Worm (Caenorhabditis elegans): ENCODE data around the gene fbxa-6.

Gene fbxa-6

ce11 chrIII:42725-43124 is 39.8 kb upstream of the fbxa-6 start:
- TF ChIP-seq nhr-76 (tag; optimal IDR thresholded peaks at IDR 0.05) (no peak), pha-4 (GFP tag; IDR thresholded peaks at IDR 0.05) (peak; percentile 53; the same call in 1 of the 2 replicates), pha-4 (tag; optimal IDR thresholded peaks at IDR 0.05) (no peak), aha-1 (tag) (peak; percentile 28), nhr-42 (GFP tag; IDR thresholded peaks at IDR 0.05) (no peak), dpl-1 (GFP tag; optimal IDR thresholded peaks at IDR 0.05) (no peak), set-16 (GFP tag; IDR thresholded peaks at IDR 0.05) (peak; percentile 96)

ce11 chrIII:41484-41883 is 38.6 kb upstream of the fbxa-6 start:
- TF ChIP-seq mep-1 (tag; optimal IDR thresholded peaks at IDR 0.05) (no peak), mxl-2 (GFP tag; conservative IDR thresholded peaks at IDR 0.05) (no peak), egl-43 (GFP tag; IDR thresholded peaks at IDR 0.05) (no peak), Y105C5A.15 (GFP tag; IDR thresholded peaks at IDR 0.05) (no peak), zip-2 (tag; optimal IDR thresholded peaks at IDR 0.05) (no peak), D1046.2 (GFP tag; IDR thresholded peaks at IDR 0.05) (no peak), T26A8.4 (GFP tag; IDR thresholded peaks at IDR 0.05) (0 out of 2 replicates have a peak, but pooled peaks have one; percentile 28), set-16 (GFP tag; IDR thresholded peaks at IDR 0.05) (peak; percentile 97), unc-62 (GFP tag; optimal IDR thresholded peaks at IDR 0.05 in 1 of 2) (peak in 1 of 2 experiments; percentile 48), unc-62 (tag; optimal IDR thresholded peaks at IDR 0.05) (no peak), skn-1 (tag; optimal IDR thresholded peaks at IDR 0.05) (no peak), F49E8.2 (tag; optimal IDR thresholded peaks at IDR 0.05; ENCODE audit: borderline replicate concordance) (no peak), dmd-8 (GFP tag; IDR thresholded peaks at IDR 0.05) (no peak), daf-8 (GFP tag; IDR thresholded peaks at IDR 0.05) (0 out of 2 replicates have a peak, but pooled peaks have one; percentile 18)

- TF ChIP-seq lim-7 (GFP tag; IDR thresholded peaks at IDR 0.05), result no peak
- TF ChIP-seq aly-2 (tag; optimal IDR thresholded peaks at IDR 0.05), result no peak
- no peak for TF ChIP-seq zip-11 (GFP tag; IDR thresholded peaks at IDR 0.05)
- TF ChIP-seq vab-7 (GFP tag; IDR thresholded peaks at IDR 0.05), result no peak
- TF ChIP-seq skn-1 (tag; optimal IDR thresholded peaks at IDR 0.05), result no peak
- no peak for TF ChIP-seq egl-43 (GFP tag; IDR thresholded peaks at IDR 0.05)
- TF ChIP-seq nhr-28 (tag; optimal IDR thresholded peaks at IDR 0.05), result peak; percentile 33
These were observed 37.8 kb upstream of the fbxa-6 start, which contains the start of gene col-88 for ce11 chrIII:40580-41113. TSS of gene col-88 (plus strand) at chrIII:41063.

- TF ChIP-seq mxl-3 (GFP tag; optimal IDR thresholded peaks at IDR 0.05), result no peak
- no peak for TF ChIP-seq nhr-6 (tag; optimal IDR thresholded peaks at IDR 0.05)
- TF ChIP-seq aha-1 (tag), result peak; percentile 53
- no peak for TF ChIP-seq nhr-48 (tag; optimal IDR thresholded peaks at IDR 0.05)
- TF ChIP-seq mxl-2 (GFP tag; conservative IDR thresholded peaks at IDR 0.05), result no peak
- TF ChIP-seq zfp-2 (tag; optimal IDR thresholded peaks at IDR 0.05), result no peak
These were observed 36.6 kb upstream of the fbxa-6 start for ce11 chrIII:39516-39915.

ce11 chrIII:38117-38516 is 35.2 kb upstream of the fbxa-6 start, which contains the start of gene clp-10:
TSS of gene clp-10 (minus strand) at chrIII:38217.
- TF ChIP-seq F37D6.2 (tag; optimal IDR thresholded peaks at IDR 0.05), result no peak

ce11 chrIII:33257-33656 is 30.4 kb upstream of the fbxa-6 start:
- peak; percentile 79 for TF ChIP-seq aha-1 (tag)
- no peak for TF ChIP-seq pha-4 (GFP tag; IDR thresholded peaks at IDR 0.05)
- TF ChIP-seq pha-4 (tag; optimal IDR thresholded peaks at IDR 0.05), result no peak
- peak; percentile 71 for TF ChIP-seq set-16 (GFP tag; IDR thresholded peaks at IDR 0.05)
- TF ChIP-seq mxl-2 (GFP tag; conservative IDR thresholded peaks at IDR 0.05), result no peak
- TF ChIP-seq D1046.2 (GFP tag; IDR thresholded peaks at IDR 0.05), result no peak
- TF ChIP-seq aly-2 (tag; optimal IDR thresholded peaks at IDR 0.05), result no peak
- no peak for TF ChIP-seq tra-1 (GFP tag; IDR thresholded peaks at IDR 0.05)
- no peak for TF ChIP-seq dmd-9 (GFP tag; IDR thresholded peaks at IDR 0.05)
- no peak for TF ChIP-seq ceh-28 (tag; optimal IDR thresholded peaks at IDR 0.05)
- TF ChIP-seq mdl-1 (tag; optimal IDR thresholded peaks at IDR 0.05), result no peak
- TF ChIP-seq pqm-1 (tag; optimal IDR thresholded peaks at IDR 0.05), result no peak
